Worm (Caenorhabditis elegans): ENCODE results near the gene vha-6.

The vha-6 gene

ce11 chrII:11484600-11484999 lies 46.3 kb upstream of the vha-6 start (continued):
- peak; percentile 96 for TF ChIP-seq F44E2.7 (GFP tag; IDR thresholded peaks at IDR 0.05)
- TF ChIP-seq lin-13 (GFP tag; optimal IDR thresholded peaks at IDR 0.05): peak; percentile 73
- peak; percentile 49 for TF ChIP-seq cey-2 (tag; optimal IDR thresholded peaks at IDR 0.05; ENCODE audit: borderline replicate concordance, insufficient read depth)
- peak; percentile 87 for TF ChIP-seq Y75B8A.6 (GFP tag; IDR thresholded peaks at IDR 0.05)
- peak; percentile 99 for TF ChIP-seq egl-43 (GFP tag; IDR thresholded peaks at IDR 0.05)
- no peak for TF ChIP-seq nhr-6 (tag; optimal IDR thresholded peaks at IDR 0.05)
- no peak for TF ChIP-seq ceh-82 (tag; optimal IDR thresholded peaks at IDR 0.05)
- TF ChIP-seq lin-15B (tag; optimal IDR thresholded peaks at IDR 0.05): no peak
- TF ChIP-seq mes-2 (tag; optimal IDR thresholded peaks at IDR 0.05; ENCODE audit: poor library complexity, severe bottlenecking): peak; percentile 88
- TF ChIP-seq zfp-3 (GFP tag; conservative IDR thresholded peaks at IDR 0.05): 0 out of 2 replicates have a peak, but pooled peaks have one; percentile 48
- no peak for TF ChIP-seq pqm-1 (tag; optimal IDR thresholded peaks at IDR 0.05)
- TF ChIP-seq lsy-2 (tag; optimal IDR thresholded peaks at IDR 0.05): peak in 1 of 2 experiments; percentile 87
- TF ChIP-seq ceh-62 (tag; optimal IDR thresholded peaks at IDR 0.05): no peak
- no peak for TF ChIP-seq ceh-32 (tag; optimal IDR thresholded peaks at IDR 0.05; ENCODE audit: poor library complexity)
- TF ChIP-seq ZK337.2 (GFP tag; IDR thresholded peaks at IDR 0.05): peak; percentile 91
- TF ChIP-seq snpc-4 (tag; optimal IDR thresholded peaks at IDR 0.05): no peak
- TF ChIP-seq hlh-30 (tag; optimal IDR thresholded peaks at IDR 0.05; ENCODE audit: insufficient read depth): no peak
- peak; percentile 61 to 91 for TF ChIP-seq daf-16 (GFP tag; optimal IDR thresholded peaks at IDR 0.05)
- TF ChIP-seq daf-16 (tag; optimal IDR thresholded peaks at IDR 0.05): peak; percentile 68
- TF ChIP-seq dve-1 (tag; optimal IDR thresholded peaks at IDR 0.05; ENCODE audit: insufficient read depth): peak; percentile 78
- TF ChIP-seq nhr-111 (GFP tag; optimal IDR thresholded peaks at IDR 0.05): peak; percentile 70
- TF ChIP-seq lin-1 (GFP tag; IDR thresholded peaks at IDR 0.05): peak; percentile 92
- TF ChIP-seq unc-39 (tag; optimal IDR thresholded peaks at IDR 0.05): no peak
- TF ChIP-seq F26F4.8 (GFP tag; conservative IDR thresholded peaks at IDR 0.05): peak; percentile 99
- TF ChIP-seq daf-8 (GFP tag; IDR thresholded peaks at IDR 0.05): no peak
- TF ChIP-seq pha-4 (GFP tag; IDR thresholded peaks at IDR 0.05): peak; percentile 96
- no peak for TF ChIP-seq pha-4 (tag; optimal IDR thresholded peaks at IDR 0.05)
- TF ChIP-seq sdz-12 (GFP tag; optimal IDR thresholded peaks at IDR 0.05): peak; percentile 79
- TF ChIP-seq set-16 (GFP tag; IDR thresholded peaks at IDR 0.05): peak; percentile 56; the same call in 1 of the 2 replicates
- peak; percentile 92 for TF ChIP-seq snpc-1.2 (GFP tag; IDR thresholded peaks at IDR 0.05)
- peak; percentile 70 for TF ChIP-seq zfp-2 (tag; optimal IDR thresholded peaks at IDR 0.05)
- TF ChIP-seq F10B5.3 (tag; optimal IDR thresholded peaks at IDR 0.05): peak; percentile 77
- peak; percentile 75 for TF ChIP-seq mxl-2 (GFP tag; conservative IDR thresholded peaks at IDR 0.05)
- peak; percentile 84 for TF ChIP-seq lin-29 (GFP tag; IDR thresholded peaks at IDR 0.05)
- TF ChIP-seq ceh-20 (GFP tag; IDR thresholded peaks at IDR 0.05): peak; percentile 92
- TF ChIP-seq unc-130 (GFP tag; optimal IDR thresholded peaks at IDR 0.05): peak; percentile 85
- peak; percentile 88 for TF ChIP-seq mxl-3 (GFP tag; optimal IDR thresholded peaks at IDR 0.05)
- peak in 1 of 2 experiments; percentile 37 for TF ChIP-seq unc-62 (GFP tag; optimal IDR thresholded peaks at IDR 0.05 in 1 of 2)
- no peak for TF ChIP-seq unc-62 (tag; optimal IDR thresholded peaks at IDR 0.05)
- no peak for TF ChIP-seq tag-97 (GFP tag; IDR thresholded peaks at IDR 0.05)
- peak; percentile 73 for TF ChIP-seq hlh-11 (tag; optimal IDR thresholded peaks at IDR 0.05)
- TF ChIP-seq mdl-1 (tag; optimal IDR thresholded peaks at IDR 0.05): peak; percentile 34 to 86
- peak; percentile 80 for TF ChIP-seq F49E8.2 (tag; optimal IDR thresholded peaks at IDR 0.05; ENCODE audit: borderline replicate concordance)
- TF ChIP-seq fkh-10 (GFP tag; optimal IDR thresholded peaks at IDR 0.05): peak; percentile 34
- TF ChIP-seq egl-27 (tag; optimal IDR thresholded peaks at IDR 0.05): no peak
- TF ChIP-seq spr-3 (GFP tag; optimal IDR thresholded peaks at IDR 0.05): peak; percentile 87
- no peak for TF ChIP-seq lin-39 (tag; optimal IDR thresholded peaks at IDR 0.05)
- TF ChIP-seq attf-4 (tag; optimal IDR thresholded peaks at IDR 0.05): no peak
- TF ChIP-seq daf-19 (GFP tag; conservative IDR thresholded peaks at IDR 0.05): peak; percentile 97
- TF ChIP-seq madf-5 (GFP tag; IDR thresholded peaks at IDR 0.05): peak; percentile 82 to 97; a peak in 3 of 4 replicates
- no peak for TF ChIP-seq ama-1 (optimal IDR thresholded peaks at IDR 0.05)

Measured in whole organism, L4 larva.